Worm (Caenorhabditis elegans) whole organism, midembryonic: Measurements from ENCODE around the gene clec-55.

Experiments used
- T22C8.4 ChIP-seq: fragments of 200-800 bp; sonication (Bioruptor generic); IDR thresholded peaks from 2 replicates; pipeline ENCODE4 v1.3.6; 2022; ENCODE audit warnings: missing genetic modification characterization, missing compliant biosample characterization
- cog-1 ChIP-seq: sonication (generic microtip); optimal IDR thresholded peaks from 2 replicates; lab custom pipeline; 2016; ENCODE audit warnings: missing genetic modification characterization, missing compliant biosample characterization
- flt-1 ChIP-seq: fragments of 200-800 bp; sonication (Bioruptor generic); IDR thresholded peaks from 2 replicates; pipeline ENCODE4 v1.3.6; 2022; ENCODE audit warnings: missing genetic modification characterization, missing compliant biosample characterization
- med-1 ChIP-seq: sonication (generic microtip); optimal IDR thresholded peaks from 2 replicates; lab custom pipeline; 2017; ENCODE audit warnings: missing genetic modification characterization, mild to moderate bottlenecking, missing compliant biosample characterization, antibody characterized with exemption, missing genetic modification reagents; ENCODE audit not compliant: insufficient read depth
- tab-1 ChIP-seq: fragments of 200-800 bp; sonication (Bioruptor generic); IDR thresholded peaks from 2 replicates; pipeline ENCODE4 v1.3.6; 2022; ENCODE audit warnings: missing genetic modification characterization, missing compliant biosample characterization
- ztf-29 ChIP-seq: fragments of 200-800 bp; sonication (Bioruptor generic); IDR thresholded peaks from 2 replicates; pipeline ENCODE4 v1.3.6; 2022; ENCODE audit warnings: missing genetic modification reagents, missing genetic modification characterization, missing compliant biosample characterization

ce11 chrV:14510746-14511145 lies 31.7 kb downstream of the clec-55 start, which contains the start of gene R02D5.9:
- TF ChIP-seq tab-1 (GFP tag; lab: Robert Waterston, UW) (no peak), cog-1 (tag; lab: Kevin White, UChicago) (no peak), med-1 (GFP tag; lab: Kevin White, UChicago) (no peak), T22C8.4 (no peak), ztf-29 (GFP tag; lab: Robert Waterston, UW) (no peak), flt-1 (no peak)
